Fruit fly (Drosophila melanogaster): ENCODE results near the gene CG33333.

CG33333 gene

DNA sequence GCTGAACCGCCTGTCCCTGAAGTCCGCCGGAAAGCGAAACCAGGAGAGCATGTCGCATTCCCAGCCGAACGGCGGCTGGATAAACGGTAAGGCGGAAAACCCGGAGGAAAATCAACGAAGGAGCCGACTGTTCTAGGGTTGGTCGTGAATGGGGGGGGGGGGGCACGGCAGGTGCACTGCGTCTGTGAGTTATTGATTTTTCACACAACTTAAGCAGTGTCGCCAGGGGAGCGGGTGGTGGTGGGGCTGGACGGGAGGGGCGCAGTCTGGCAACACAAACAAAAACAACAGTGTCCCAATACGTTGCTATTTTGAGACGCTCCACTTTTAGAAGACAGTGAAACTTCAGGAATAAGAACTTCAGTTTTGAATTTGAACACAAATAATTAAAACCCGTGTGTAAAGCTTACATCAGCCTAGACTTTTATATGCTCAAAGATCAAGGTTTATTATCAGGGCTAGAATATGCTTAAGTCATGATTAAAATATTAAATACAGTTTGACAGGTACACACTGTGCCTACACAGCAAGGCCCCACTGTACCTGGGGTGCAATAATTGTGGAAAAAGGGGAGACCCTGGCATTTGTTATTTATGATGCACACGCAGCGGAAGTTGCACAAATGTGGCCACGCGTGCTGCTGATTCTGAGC lies 31.0 kb upstream of the CG33333 start (continued):
- TF ChIP-seq CG1603 (tag; optimal IDR thresholded peaks at IDR 0.05) (peak; percentile 81), pfk (GFP tag; optimal IDR thresholded peaks at IDR 0.05) (no peak), so (GFP tag; IDR thresholded peaks at IDR 0.05) (peak; percentile 73; the same call in 1 of the 3 replicates), gsb-n (tag; optimal IDR thresholded peaks at IDR 0.05) (peak; percentile 57), ems (GFP tag; optimal IDR thresholded peaks at IDR 0.05) (peak; percentile 68), pan (optimal IDR thresholded peaks at IDR 0.05) (no peak), pan (GFP tag; optimal IDR thresholded peaks at IDR 0.05 in 1 of 2, IDR thresholded peaks at IDR 0.05 in 1 of 2) (peak in 1 of 2 experiments; percentile 76), Dfd (GFP tag; optimal IDR thresholded peaks at IDR 0.05) (no peak), otp (GFP tag; IDR thresholded peaks at IDR 0.05) (peak; percentile 76), Dll (GFP tag; IDR thresholded peaks at IDR 0.05; ENCODE audit: partially characterized antibody) (no peak), CG1233 (GFP tag; optimal IDR thresholded peaks at IDR 0.05) (peak; percentile 56), aop (GFP tag; IDR thresholded peaks at IDR 0.05) (peak; percentile 42; the same call in 1 of the 2 replicates), hbn (GFP tag; IDR thresholded peaks at IDR 0.05; ENCODE audit: partially characterized antibody) (no peak), pho (GFP tag; optimal IDR thresholded peaks at IDR 0.05) (no peak), CG16779 (GFP tag; IDR thresholded peaks at IDR 0.05) (0 out of 2 replicates have a peak, but pooled peaks have one; percentile 18), eve (GFP tag; optimal IDR thresholded peaks at IDR 0.05) (peak in 1 of 2 experiments; percentile 57), Aef1 (GFP tag; IDR thresholded peaks at IDR 0.05) (peak; percentile 57; the same call in 2 of the 3 replicates), CG8765 (GFP tag; IDR thresholded peaks at IDR 0.05) (peak; percentile 43; the same call in 1 of the 2 replicates), hth (optimal IDR thresholded peaks at IDR 0.05) (no peak), Poxn (GFP tag; IDR thresholded peaks at IDR 0.05) (no peak), gro (GFP tag; optimal IDR thresholded peaks at IDR 0.05) (peak; percentile 28), Optix (GFP tag; IDR thresholded peaks at IDR 0.05) (peak; percentile 69; the same call in 2 of the 3 replicates), CG10979 (tag; optimal IDR thresholded peaks at IDR 0.05) (peak; percentile 80), toy (GFP tag; IDR thresholded peaks at IDR 0.05) (no peak), MBD-R2 (GFP tag; IDR thresholded peaks at IDR 0.05) (no peak; the same call in 1 of the 2 replicates), prd (optimal IDR thresholded peaks at IDR 0.05) (no peak), prd (GFP tag; IDR thresholded peaks at IDR 0.05) (peak; percentile 88), Fer1 (GFP tag; optimal IDR thresholded peaks at IDR 0.05) (peak; percentile 72), Sox102F (GFP tag; optimal IDR thresholded peaks at IDR 0.05) (peak; percentile 81), CG17568 (GFP tag; optimal IDR thresholded peaks at IDR 0.05) (no peak), CG8388 (GFP tag; optimal IDR thresholded peaks at IDR 0.05) (peak; percentile 73), Dip2 (GFP tag; IDR thresholded peaks at IDR 0.05) (no peak), gcm2 (GFP tag; optimal IDR thresholded peaks at IDR 0.05) (no peak), sug (tag; optimal IDR thresholded peaks at IDR 0.05) (peak; percentile 11), H2.0 (GFP tag; IDR thresholded peaks at IDR 0.05) (peak; percentile 80), lmd (GFP tag; IDR thresholded peaks at IDR 0.05) (peak; percentile 69), CG7786 (GFP tag; optimal IDR thresholded peaks at IDR 0.05) (peak; percentile 7), seq (GFP tag; IDR thresholded peaks at IDR 0.05) (peak; percentile 49; the same call in 1 of the 2 replicates), CG15514 (GFP tag; optimal IDR thresholded peaks at IDR 0.05) (no peak), oc (tag; optimal IDR thresholded peaks at IDR 0.05) (peak; percentile 39), CG12659 (GFP tag; optimal IDR thresholded peaks at IDR 0.05) (peak; percentile 26), salm (tag; optimal IDR thresholded peaks at IDR 0.05) (peak; percentile 61), Mes4 (GFP tag; optimal IDR thresholded peaks at IDR 0.05) (no peak), CG9932 (GFP tag; IDR thresholded peaks at IDR 0.05) (peak; percentile 49), CG17912 (GFP tag; optimal IDR thresholded peaks at IDR 0.05) (no peak), cad (GFP tag; optimal IDR thresholded peaks at IDR 0.05) (no peak), CG11560 (tag; IDR thresholded peaks at IDR 0.05) (no peak), B-H2 (GFP tag; optimal IDR thresholded peaks at IDR 0.05) (no peak), CG17385 (GFP tag; optimal IDR thresholded peaks at IDR 0.05) (peak; percentile 64), Dbx (GFP tag; IDR thresholded peaks at IDR 0.05) (0 out of 3 replicates have a peak, but pooled peaks have one; percentile 20), CG3726 (GFP tag; IDR thresholded peaks at IDR 0.05) (no peak)

Measured in whole organism, embryonic.